Worm (Caenorhabditis elegans): ENCODE data around the gene T20G5.13.

ce11 chrIII:10186160-10186559 is 15.0 kb downstream of the T20G5.13 start, which contains the start of gene unc-47:
- TF ChIP-seq R02D3.7 (tag; optimal IDR thresholded peaks at IDR 0.05) (no peak), tag-97 (GFP tag; IDR thresholded peaks at IDR 0.05) (no peak), saeg-2 (GFP tag; IDR thresholded peaks at IDR 0.05) (no peak), nhr-237 (tag; optimal IDR thresholded peaks at IDR 0.05) (no peak), aly-2 (tag; optimal IDR thresholded peaks at IDR 0.05) (no peak), T20F7.1 (GFP tag; optimal IDR thresholded peaks at IDR 0.05) (no peak)

Measured in whole organism, L4 larva.